Fruit fly (Drosophila melanogaster): ENCODE measurements around the gene fuss.

Gene fuss

dm6 chr4:989058-989770 is 10.9 kb upstream of the fuss start, which contains the start of gene toy (continued):
- TF ChIP-seq HLHmδ (GFP tag; optimal IDR thresholded peaks at IDR 0.05) (no peak), CG15514 (GFP tag; optimal IDR thresholded peaks at IDR 0.05) (no peak), shn (GFP tag; optimal IDR thresholded peaks at IDR 0.05) (no peak), zen2 (GFP tag; IDR thresholded peaks at IDR 0.05; ENCODE audit: partially characterized antibody) (no peak), CG18476 (GFP tag; optimal IDR thresholded peaks at IDR 0.05) (no peak), Max (GFP tag; optimal IDR thresholded peaks at IDR 0.05) (no peak), CG13424 (tag; optimal IDR thresholded peaks at IDR 0.05) (no peak), dati (GFP tag; IDR thresholded peaks at IDR 0.05) (no peak), CG3281 (GFP tag; optimal IDR thresholded peaks at IDR 0.05) (no peak), CG15479 (GFP tag; optimal IDR thresholded peaks at IDR 0.05) (peak; percentile 8), aop (GFP tag; IDR thresholded peaks at IDR 0.05) (no peak), CG10462 (GFP tag; optimal IDR thresholded peaks at IDR 0.05) (no peak), CHES-1-like (GFP tag; optimal IDR thresholded peaks at IDR 0.05) (no peak), CG11560 (tag; IDR thresholded peaks at IDR 0.05) (no peak), mam (GFP tag; optimal IDR thresholded peaks at IDR 0.05) (no peak), D (optimal IDR thresholded peaks at IDR 0.05) (no peak), D (GFP tag; optimal IDR thresholded peaks at IDR 0.05) (no peak), scrt (GFP tag; optimal IDR thresholded peaks at IDR 0.05) (no peak), inv (GFP tag; IDR thresholded peaks at IDR 0.05; ENCODE audit: partially characterized antibody) (no peak), sug (tag; optimal IDR thresholded peaks at IDR 0.05) (no peak), Ets65A (GFP tag) (no peak), CG2116 (GFP tag; optimal IDR thresholded peaks at IDR 0.05) (no peak), CoRest (tag; optimal IDR thresholded peaks at IDR 0.05) (peak; percentile 83), CG9609 (GFP tag; optimal IDR thresholded peaks at IDR 0.05) (no peak), sc (optimal IDR thresholded peaks at IDR 0.05) (no peak), sc (GFP tag; optimal IDR thresholded peaks at IDR 0.05) (no peak), stc (GFP tag; IDR thresholded peaks at IDR 0.05) (no peak), dysf (GFP tag; IDR thresholded peaks at IDR 0.05) (no peak), GATAe (GFP tag; conservative IDR thresholded peaks at IDR 0.05) (no peak), hkb (optimal IDR thresholded peaks at IDR 0.05) (no peak), hkb (GFP tag; IDR thresholded peaks at IDR 0.05) (no peak), amos (GFP tag; IDR thresholded peaks at IDR 0.05; ENCODE audit: partially characterized antibody) (0 out of 2 replicates have a peak, but pooled peaks have one; percentile 22), CG3163 (GFP tag; optimal IDR thresholded peaks at IDR 0.05) (no peak), ind (GFP tag; optimal IDR thresholded peaks at IDR 0.05) (no peak), CG13775 (GFP tag; optimal IDR thresholded peaks at IDR 0.05) (no peak), CG17829 (tag; optimal IDR thresholded peaks at IDR 0.05) (no peak), CG9817 (tag; optimal IDR thresholded peaks at IDR 0.05) (no peak), CG2712 (tag; optimal IDR thresholded peaks at IDR 0.05) (no peak), kah (GFP tag; optimal IDR thresholded peaks at IDR 0.05) (no peak), CG6689 (GFP tag; IDR thresholded peaks at IDR 0.05) (no peak), ATbp (GFP tag; optimal IDR thresholded peaks at IDR 0.05) (no peak), Hey (tag; optimal IDR thresholded peaks at IDR 0.05) (no peak), ac (GFP tag; optimal IDR thresholded peaks at IDR 0.05) (no peak), CG12659 (GFP tag; optimal IDR thresholded peaks at IDR 0.05) (no peak), H15 (GFP tag; IDR thresholded peaks at IDR 0.05) (no peak), gce (GFP tag; IDR thresholded peaks at IDR 0.05) (no peak), pros (GFP tag; optimal IDR thresholded peaks at IDR 0.05) (no peak), twi (tag; optimal IDR thresholded peaks at IDR 0.05) (peak; percentile 43), HmgD (GFP tag; optimal IDR thresholded peaks at IDR 0.05) (peak; percentile 80), CG3995 (GFP tag; optimal IDR thresholded peaks at IDR 0.05) (no peak), Jarid2 (GFP tag; optimal IDR thresholded peaks at IDR 0.05) (peak; percentile 91)
